Worm (Caenorhabditis elegans): ENCODE data around the gene chil-18.

DNA sequence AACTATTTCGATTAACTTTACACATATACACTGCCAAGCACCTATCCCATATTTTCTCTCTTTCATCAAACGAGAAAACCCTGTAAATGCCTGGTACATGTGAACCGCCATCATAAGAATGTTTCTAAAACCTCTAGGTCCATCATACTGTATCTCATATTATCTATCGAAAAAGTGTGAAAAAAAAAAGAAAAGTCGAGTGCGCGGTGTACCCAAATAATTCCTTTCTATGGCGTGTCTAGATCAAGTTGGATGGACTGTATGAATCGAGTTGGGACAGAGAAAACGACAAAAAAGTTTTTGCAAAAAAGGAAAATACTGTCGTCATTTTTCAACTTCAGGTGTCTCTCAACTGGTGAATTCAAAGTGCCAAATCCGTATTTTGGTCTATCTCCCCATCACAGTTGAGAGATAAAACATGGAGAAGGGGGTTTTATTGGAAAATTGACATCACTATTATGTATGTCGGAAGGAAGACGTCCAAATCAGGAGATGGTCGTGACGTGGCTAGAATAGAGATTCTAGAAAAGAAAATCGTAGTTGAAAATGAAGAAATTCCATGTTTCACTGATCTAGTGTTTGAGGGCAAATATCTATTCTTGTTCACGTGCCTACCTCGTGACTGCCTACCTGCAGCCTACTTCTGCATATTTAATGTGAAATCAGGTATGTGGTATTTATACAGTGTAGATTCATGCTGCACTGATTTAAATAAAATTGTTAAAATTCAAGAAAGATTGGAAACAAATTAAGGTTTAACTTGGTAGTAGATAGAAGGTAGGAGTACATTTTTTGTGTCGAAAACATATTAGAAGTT, 45.4 kb downstream of the chil-18 start:
- no peak for TF ChIP-seq T22C8.4 (GFP tag; IDR thresholded peaks at IDR 0.05)
- no peak for TF ChIP-seq flt-1 (GFP tag; IDR thresholded peaks at IDR 0.05)
- TF ChIP-seq ref-1 (GFP tag; conservative IDR thresholded peaks at IDR 0.05) = no peak
- TF ChIP-seq ztf-23 (GFP tag; IDR thresholded peaks at IDR 0.05) = no peak

Measured in whole organism, midembryonic.